Worm (Caenorhabditis elegans): Measurements from ENCODE around the gene sra-11.

DNA sequence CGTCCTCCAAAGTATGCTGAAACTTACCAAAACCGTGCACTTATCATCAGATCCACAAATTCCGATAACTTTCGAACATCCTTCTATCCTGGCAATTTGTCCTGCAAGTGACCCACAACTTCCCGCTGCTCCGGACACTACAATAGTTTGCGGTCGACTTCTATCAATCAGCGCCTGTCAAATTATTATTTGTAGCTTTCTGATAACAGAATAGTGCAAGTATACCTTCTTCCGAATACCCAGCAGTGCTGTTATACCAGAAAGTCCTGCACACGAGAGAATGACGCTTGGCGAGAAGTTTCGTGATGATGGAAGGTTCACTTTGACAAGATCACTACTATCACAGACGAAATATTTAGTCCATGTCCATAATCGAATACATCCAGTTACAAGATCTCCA is 50.8 kb downstream of the sra-11 start:
- no peak for TF ChIP-seq him-1 (tag; optimal IDR thresholded peaks at IDR 0.05)
- TF ChIP-seq W03F9.2 (tag; optimal IDR thresholded peaks at IDR 0.05), result no peak
- no peak for TF ChIP-seq dao-5 (tag; optimal IDR thresholded peaks at IDR 0.05)

All from whole organism, L4/young adult.